Worm (Caenorhabditis elegans) whole organism, L4/young adult: Measurements from ENCODE around the gene nhr-258.

Experiments used
- W03F9.2 ChIP-seq: fragments of 150-350 bp; optimal IDR thresholded peaks from 2 replicates; lab custom pipeline; 2014; ENCODE audit warnings: missing biosample characterization, missing genetic modification characterization
- dao-5 ChIP-seq: sonication (generic microtip); optimal IDR thresholded peaks from 2 replicates; lab custom pipeline; 2016; ENCODE audit warnings: missing genotype, missing genetic modification characterization, moderate library complexity, missing compliant biosample characterization
- him-1 ChIP-seq: sonication (generic microtip); optimal IDR thresholded peaks from 2 replicates; lab custom pipeline; 2016; ENCODE audit warnings: missing genotype, missing genetic modification reagents, missing genetic modification characterization, missing compliant biosample characterization

Gene nhr-258

ce11 chrIV:8086552-8086951 is 41.8 kb downstream of the nhr-258 start, which contains the start of gene nsy-7:
Gene nsy-7, minus strand, starts transcription at chrIV:8086652.
- no peak for TF ChIP-seq W03F9.2 (tag; lab: Kevin White, UChicago)
- TF ChIP-seq him-1 (tag; lab: Kevin White, UChicago) = no peak
- TF ChIP-seq dao-5 = no peak

- no peak for TF ChIP-seq dao-5
- TF ChIP-seq him-1 (tag; lab: Kevin White, UChicago) = no peak
- TF ChIP-seq W03F9.2 (tag; lab: Kevin White, UChicago) = no peak
Observed at ce11 chrIV:8091539-8091938, 46.8 kb downstream of the nhr-258 start.

ce11 chrIV:8096375-8096774 is 51.6 kb downstream of the nhr-258 start:
- no peak for TF ChIP-seq him-1 (tag; lab: Kevin White, UChicago)
- no peak for TF ChIP-seq W03F9.2 (tag; lab: Kevin White, UChicago)
- TF ChIP-seq dao-5 = no peak
